Worm (Caenorhabditis elegans) whole organism, L3 larva: Measurements from ENCODE around the gene oac-5.

Experiments
- unc-62 ChIP-seq: fragments of 150-350 bp; sonication (generic microtip); optimal IDR thresholded peaks from 4 replicates; lab custom pipeline; 2014; ENCODE audit warnings: missing biosample characterization, missing genetic modification reagents, missing genetic modification characterization
- ztf-11 ChIP-seq: fragments of 150-350 bp; optimal IDR thresholded peaks from 2 replicates; lab custom pipeline; 2014; ENCODE audit warnings: missing biosample characterization, missing genetic modification characterization

ce11 chrV:16307253-16307652 lies 14.7 kb downstream of the oac-5 start, which contains the start of gene srxa-7:
- no peak for TF ChIP-seq unc-62 (GFP tag; lab: Kevin White, UChicago)
- TF ChIP-seq ztf-11 (tag; lab: Kevin White, UChicago) = no peak
